Worm (Caenorhabditis elegans): ENCODE data around the gene pax-1.

pax-1 gene

ce11 chrV:8269878-8270277 lies 45.1 kb downstream of the pax-1 start:
- TF ChIP-seq egl-27 (tag; optimal IDR thresholded peaks at IDR 0.05) (no peak), jun-1 (tag; optimal IDR thresholded peaks at IDR 0.05) (peak; percentile 24), pqm-1 (tag; optimal IDR thresholded peaks at IDR 0.05) (peak; percentile 75), eor-1 (tag; optimal IDR thresholded peaks at IDR 0.05) (no peak), elt-2 (tag; optimal IDR thresholded peaks at IDR 0.05) (peak; percentile 85), pha-4 (tag; optimal IDR thresholded peaks at IDR 0.05) (peak; percentile 57)

ce11 chrV:8271395-8271794 lies 46.7 kb downstream of the pax-1 start:
- TF ChIP-seq skn-1 (tag; optimal IDR thresholded peaks at IDR 0.05) (no peak), lsy-12 (tag; optimal IDR thresholded peaks at IDR 0.05) (no peak), nhr-77 (tag; optimal IDR thresholded peaks at IDR 0.05) (no peak), elt-1 (tag; optimal IDR thresholded peaks at IDR 0.05) (no peak), nhr-67 (tag; optimal IDR thresholded peaks at IDR 0.05) (no peak), nhr-11 (tag; optimal IDR thresholded peaks at IDR 0.05) (no peak), elt-2 (tag; optimal IDR thresholded peaks at IDR 0.05) (no peak), ceh-28 (tag; optimal IDR thresholded peaks at IDR 0.05) (no peak), lin-15B (tag; optimal IDR thresholded peaks at IDR 0.05) (no peak), nhr-12 (tag; optimal IDR thresholded peaks at IDR 0.05) (no peak), sea-2 (GFP tag; optimal IDR thresholded peaks at IDR 0.05) (no peak), ztf-11 (tag; optimal IDR thresholded peaks at IDR 0.05) (no peak), mdl-1 (tag; optimal IDR thresholded peaks at IDR 0.05) (no peak), nfya-1 (tag; optimal IDR thresholded peaks at IDR 0.05; ENCODE audit: insufficient read depth) (no peak), fkh-10 (GFP tag; optimal IDR thresholded peaks at IDR 0.05) (no peak)

- TF ChIP-seq fkh-10 (GFP tag; optimal IDR thresholded peaks at IDR 0.05) (no peak), elt-2 (tag; optimal IDR thresholded peaks at IDR 0.05) (peak; percentile 89), pqm-1 (tag; optimal IDR thresholded peaks at IDR 0.05) (peak; percentile 87), elt-1 (tag; optimal IDR thresholded peaks at IDR 0.05) (no peak)
Measured at ce11 chrV:8271995-8272394, 47.3 kb downstream of the pax-1 start, which contains the start of gene asp-5. TSS of gene asp-5 (plus strand) at chrV:8272385.
